Worm (Caenorhabditis elegans): Measurements from ENCODE around the gene F43B10.1.

- TF ChIP-seq jun-1 (tag; optimal IDR thresholded peaks at IDR 0.05): no peak
- TF ChIP-seq nhr-76 (tag; optimal IDR thresholded peaks at IDR 0.05): no peak
- no peak for TF ChIP-seq lin-13 (GFP tag; optimal IDR thresholded peaks at IDR 0.05)
- TF ChIP-seq ama-1 (optimal IDR thresholded peaks at IDR 0.05): no peak
- no peak for TF ChIP-seq unc-39 (tag; optimal IDR thresholded peaks at IDR 0.05)
- TF ChIP-seq nhr-28 (tag; optimal IDR thresholded peaks at IDR 0.05): no peak
- no peak for TF ChIP-seq D1046.2 (GFP tag; IDR thresholded peaks at IDR 0.05)
- no peak for TF ChIP-seq ces-1 (GFP tag; optimal IDR thresholded peaks at IDR 0.05)
- TF ChIP-seq fkh-10 (GFP tag; optimal IDR thresholded peaks at IDR 0.05): no peak
- no peak for TF ChIP-seq ZK546.5 (tag; optimal IDR thresholded peaks at IDR 0.05)
- no peak for TF ChIP-seq F10B5.3 (tag; optimal IDR thresholded peaks at IDR 0.05)
- no peak for TF ChIP-seq ctbp-1 (GFP tag; IDR thresholded peaks at IDR 0.05)
These were observed 7.3 kb downstream of the F43B10.1 start for ce11 chrX:16655283-16655682.

Data from whole organism, L4 larva.